Fruit fly (Drosophila melanogaster) whole organism, prepupa: ENCODE results near the gene COX6AL2.
A peak's percentile ranks its signal among the peaks of the same experiment; 100 is the strongest.

Experiments
- Blimp-1 ChIP-seq: fragments of 200-800 bp; sonication (Bioruptor generic); optimal IDR thresholded peaks from 3 replicates; lab custom pipeline; 2017; ENCODE audit warnings: missing biosample characterization, missing genetic modification characterization, mild to moderate bottlenecking, moderate library complexity, missing genetic modification reagents
- CG10631 ChIP-seq: fragments of 200-800 bp; sonication (Bioruptor generic); optimal IDR thresholded peaks from 2 replicates; lab custom pipeline; 2016; ENCODE audit warnings: missing biosample characterization, missing genetic modification characterization
- CG10669 ChIP-seq: fragments of 200-800 bp; sonication (Bioruptor generic); optimal IDR thresholded peaks from 3 replicates; lab custom pipeline; 2018; ENCODE audit warnings: missing biosample characterization, mild to moderate bottlenecking, missing genetic modification characterization, moderate library complexity
- CG11294 ChIP-seq: fragments of 200-800 bp; sonication (Bioruptor generic); IDR thresholded peaks from 2 replicates; pipeline ENCODE4 v1.3.6; 2022; ENCODE audit warnings: missing biosample characterization, missing genetic modification characterization
- CG11762 ChIP-seq: fragments of 200-800 bp; sonication (Bioruptor generic); optimal IDR thresholded peaks from 3 replicates; lab custom pipeline; 2016; ENCODE audit warnings: missing biosample characterization, missing genetic modification characterization; ENCODE audit not compliant: insufficient read depth
- CG11902 ChIP-seq: fragments of 200-800 bp; sonication (Bioruptor generic); optimal IDR thresholded peaks from 3 replicates; lab custom pipeline; 2016; ENCODE audit warnings: missing biosample characterization, missing genetic modification characterization
- CG15336 ChIP-seq: fragments of 200-800 bp; sonication (Bioruptor generic); IDR thresholded peaks from 2 replicates; pipeline ENCODE4 v1.3.6; 2022; ENCODE audit warnings: missing biosample characterization, missing genetic modification characterization
- CG1621 ChIP-seq: fragments of 200-800 bp; sonication (Bioruptor generic); optimal IDR thresholded peaks from 3 replicates; lab custom pipeline; 2018; ENCODE audit warnings: missing biosample characterization, mild to moderate bottlenecking, missing genetic modification characterization
- CG16779 ChIP-seq: fragments of 200-800 bp; sonication (Bioruptor generic); optimal IDR thresholded peaks from 3 replicates; lab custom pipeline; 2017; ENCODE audit warnings: missing biosample characterization, mild to moderate bottlenecking, missing genetic modification characterization
- CG3032 ChIP-seq: fragments of 200-800 bp; optimal IDR thresholded peaks from 2 replicates; lab custom pipeline; 2019; ENCODE audit warnings: missing biosample characterization, mild to moderate bottlenecking, missing genetic modification characterization, moderate library complexity
- CG31627 ChIP-seq: fragments of 200-800 bp; sonication (Bioruptor generic); optimal IDR thresholded peaks from 3 replicates; lab custom pipeline; 2016; ENCODE audit warnings: missing biosample characterization, missing genetic modification characterization
- CG32006 ChIP-seq: fragments of 200-800 bp; sonication (Bioruptor generic); optimal IDR thresholded peaks from 3 replicates; lab custom pipeline; 2017; ENCODE audit warnings: missing biosample characterization, mild to moderate bottlenecking, missing genetic modification characterization
- CG34406 ChIP-seq: fragments of 200-800 bp; sonication (Bioruptor generic); optimal IDR thresholded peaks from 3 replicates; lab custom pipeline; 2016; ENCODE audit warnings: missing biosample characterization, missing genetic modification characterization
- CG3919 ChIP-seq: fragments of 200-800 bp; sonication (Bioruptor generic); optimal IDR thresholded peaks from 3 replicates; lab custom pipeline; 2016; ENCODE audit warnings: missing biosample characterization, missing genetic modification characterization
- CG6276 ChIP-seq: fragments of 200-800 bp; sonication (Bioruptor generic); optimal IDR thresholded peaks from 2 replicates; lab custom pipeline; 2017; ENCODE audit warnings: missing biosample characterization, mild to moderate bottlenecking, missing genetic modification characterization
- CG6792 ChIP-seq: fragments of 200-800 bp; sonication (Bioruptor generic); optimal IDR thresholded peaks from 3 replicates; lab custom pipeline; 2016; ENCODE audit warnings: missing biosample characterization, missing genetic modification characterization
- CG6808 ChIP-seq: fragments of 200-800 bp; sonication (Bioruptor generic); optimal IDR thresholded peaks from 3 replicates; lab custom pipeline; 2017; ENCODE audit warnings: missing biosample characterization, missing genetic modification characterization, mild to moderate bottlenecking, moderate library complexity, missing genetic modification reagents
- CG6854 ChIP-seq: fragments of 200-800 bp; sonication (Bioruptor generic); optimal IDR thresholded peaks from 2 replicates; lab custom pipeline; 2017; ENCODE audit warnings: missing biosample characterization, mild to moderate bottlenecking, missing genetic modification characterization
- CG7368 ChIP-seq: fragments of 200-800 bp; sonication (Bioruptor generic); optimal IDR thresholded peaks from 3 replicates; lab custom pipeline; 2016; ENCODE audit warnings: missing biosample characterization, missing genetic modification characterization
- CG8119 ChIP-seq: fragments of 200-800 bp; sonication (Bioruptor generic); IDR thresholded peaks from 3 replicates; pipeline ENCODE4 v1.3.6; 2022; ENCODE audit warnings: missing biosample characterization, missing genetic modification characterization
- Eip75B ChIP-seq: fragments of 200-800 bp; sonication (Bioruptor generic); optimal IDR thresholded peaks from 3 replicates; lab custom pipeline; 2016; ENCODE audit warnings: missing biosample characterization, missing genetic modification characterization
- Eip93F ChIP-seq: fragments of 200-800 bp; sonication (Bioruptor generic); optimal IDR thresholded peaks from 2 replicates; lab custom pipeline; 2016; ENCODE audit warnings: missing biosample characterization, mild to moderate bottlenecking, missing genetic modification characterization
- Ets21C ChIP-seq: fragments of 200-800 bp; sonication (Bioruptor generic); optimal IDR thresholded peaks from 3 replicates; lab custom pipeline; 2016; ENCODE audit warnings: missing biosample characterization, missing genetic modification characterization
- Hr38 ChIP-seq: sonication (Bioruptor generic); optimal IDR thresholded peaks from 2 replicates; lab custom pipeline; 2016; ENCODE audit warnings: missing biosample characterization, missing genetic modification characterization
- Hr39 ChIP-seq: fragments of 200-800 bp; sonication (Bioruptor generic); optimal IDR thresholded peaks from 2 replicates; lab custom pipeline; 2016; ENCODE audit warnings: missing biosample characterization, missing genetic modification characterization
- Hr4 ChIP-seq: fragments of 200-800 bp; sonication (Bioruptor generic); optimal IDR thresholded peaks from 3 replicates; lab custom pipeline; 2016; ENCODE audit warnings: missing biosample characterization, missing genetic modification characterization
- Lpt ChIP-seq: fragments of 200-800 bp; sonication (Bioruptor generic); optimal IDR thresholded peaks from 3 replicates; lab custom pipeline; 2016; ENCODE audit warnings: missing biosample characterization, missing genetic modification characterization
- Met ChIP-seq: fragments of 200-800 bp; sonication (Bioruptor generic); optimal IDR thresholded peaks from 3 replicates; lab custom pipeline; 2016; ENCODE audit warnings: missing biosample characterization, missing genetic modification characterization
- OdsH ChIP-seq: fragments of 200-800 bp; sonication (Bioruptor generic); optimal IDR thresholded peaks from 3 replicates; lab custom pipeline; 2016; ENCODE audit warnings: missing biosample characterization, missing genetic modification characterization
- Smox ChIP-seq: fragments of 200-800 bp; sonication (Bioruptor generic); optimal IDR thresholded peaks from 3 replicates; lab custom pipeline; 2016; ENCODE audit warnings: missing biosample characterization, missing genetic modification characterization
- Sox102F ChIP-seq: fragments of 200-800 bp; sonication (Bioruptor generic); optimal IDR thresholded peaks from 2 replicates; lab custom pipeline; 2016; ENCODE audit warnings: missing biosample characterization, mild to moderate bottlenecking, missing genetic modification characterization
- Sox14 ChIP-seq: fragments of 200-800 bp; sonication (Bioruptor generic); optimal IDR thresholded peaks from 3 replicates; lab custom pipeline; 2016; ENCODE audit warnings: missing biosample characterization, missing genetic modification characterization
- Sox15 ChIP-seq: fragments of 200-800 bp; sonication (Bioruptor generic); optimal IDR thresholded peaks from 3 replicates; lab custom pipeline; 2016; ENCODE audit warnings: missing biosample characterization, missing genetic modification characterization
- achi ChIP-seq: fragments of 200-800 bp; sonication (Bioruptor generic); optimal IDR thresholded peaks from 3 replicates; lab custom pipeline; 2016; ENCODE audit warnings: missing biosample characterization, missing genetic modification characterization
- acj6 ChIP-seq: fragments of 200-800 bp; sonication (Bioruptor generic); optimal IDR thresholded peaks from 3 replicates; lab custom pipeline; 2016; ENCODE audit warnings: missing biosample characterization, missing genetic modification characterization
- dac ChIP-seq: fragments of 200-800 bp; sonication (Bioruptor generic); optimal IDR thresholded peaks from 2 replicates; lab custom pipeline; 2017; ENCODE audit warnings: missing biosample characterization, mild to moderate bottlenecking, missing genetic modification characterization
- dsx ChIP-seq: fragments of 200-800 bp; optimal IDR thresholded peaks from 3 replicates; lab custom pipeline; 2019; ENCODE audit warnings: missing biosample characterization, mild to moderate bottlenecking, missing genetic modification characterization, moderate library complexity; ENCODE audit not compliant: poor library complexity, severe bottlenecking
- eg ChIP-seq: fragments of 200-800 bp; sonication (Bioruptor generic); IDR thresholded peaks from 3 replicates; pipeline ENCODE4 v1.3.6; 2022; ENCODE audit warnings: missing biosample characterization, missing genetic modification characterization
- esn ChIP-seq: fragments of 200-800 bp; sonication (Bioruptor generic); optimal IDR thresholded peaks from 2 replicates; lab custom pipeline; 2016; ENCODE audit warnings: missing biosample characterization, mild to moderate bottlenecking, missing genetic modification characterization, moderate library complexity
- fd85E ChIP-seq: fragments of 200-800 bp; sonication (Bioruptor generic); optimal IDR thresholded peaks from 3 replicates; lab custom pipeline; 2016; ENCODE audit warnings: missing biosample characterization, missing genetic modification characterization
- fkh ChIP-seq: fragments of 200-800 bp; sonication (Bioruptor generic); optimal IDR thresholded peaks from 3 replicates; lab custom pipeline; 2017; ENCODE audit warnings: missing biosample characterization, mild to moderate bottlenecking, missing genetic modification characterization, moderate library complexity
- lz ChIP-seq: fragments of 200-800 bp; sonication (Bioruptor generic); optimal IDR thresholded peaks from 3 replicates; lab custom pipeline; 2016; ENCODE audit warnings: missing biosample characterization, missing genetic modification characterization
- net ChIP-seq: fragments of 200-800 bp; sonication (Bioruptor generic); optimal IDR thresholded peaks from 3 replicates; lab custom pipeline; 2016; ENCODE audit warnings: missing biosample characterization, missing genetic modification characterization
- pdm3 ChIP-seq: fragments of 200-800 bp; sonication (Bioruptor generic); optimal IDR thresholded peaks from 3 replicates; lab custom pipeline; 2016; ENCODE audit warnings: missing biosample characterization, missing genetic modification characterization
- spab ChIP-seq: fragments of 200-800 bp; sonication (Bioruptor generic); optimal IDR thresholded peaks from 2 replicates; lab custom pipeline; 2017; ENCODE audit warnings: missing biosample characterization, mild to moderate bottlenecking, missing genetic modification characterization, missing genetic modification reagents
- ss ChIP-seq, 2 experiments: fragments of 200-800 bp; sonication (Bioruptor generic); optimal IDR thresholded peaks; 2 replicates in 1 of 2; 3 replicates in 1 of 2; lab custom pipeline; 2017 to 2018; ENCODE audit warnings: mild to moderate bottlenecking in 2 of 2, missing biosample characterization in 2 of 2, missing genetic modification characterization in 2 of 2, moderate library complexity in 1 of 2
- svp ChIP-seq: fragments of 200-800 bp; sonication (Bioruptor generic); peaks from one replicate; lab custom pipeline; 2016; ENCODE audit warnings: missing biosample characterization, missing genetic modification characterization
- topi ChIP-seq: fragments of 200-800 bp; sonication (Bioruptor generic); optimal IDR thresholded peaks from 3 replicates; lab custom pipeline; 2016; ENCODE audit warnings: missing biosample characterization, missing genetic modification characterization

Gene COX6AL2

dm6 chr3L:18870027-18870426 lies 43.9 kb downstream of the COX6AL2 start, which contains the start of gene Blos3 (continued):
- TF ChIP-seq dsx (no peak), lz (GFP tag; lab: Kevin White, UChicago) (peak; percentile 69)

dm6 chr3L:18869035-18869826 lies 44.7 kb downstream of the COX6AL2 start, which contains the start of gene Grx1:
Gene Grx1 (plus strand): TSS chr3L:18869230.
- TF ChIP-seq CG32006 (GFP tag; lab: Kevin White, UChicago): peak; percentile 46
- TF ChIP-seq CG8119 (GFP tag; lab: Robert Waterston, UW): no peak
- TF ChIP-seq acj6: peak; percentile 58
- TF ChIP-seq CG34406 (GFP tag; lab: Kevin White, UChicago): peak; percentile 48
- TF ChIP-seq CG15336 (GFP tag; lab: Robert Waterston, UW): peak; percentile 26; the same call in 1 of the 2 replicates
- peak; percentile 64 for TF ChIP-seq Eip75B (GFP tag; lab: Kevin White, UChicago)
- peak; percentile 69 for TF ChIP-seq CG3919 (GFP tag; lab: Kevin White, UChicago)
- TF ChIP-seq ss (GFP tag; optimal IDR thresholded peaks at IDR 0.05; lab: Kevin White, UChicago): no peak
- peak; percentile 84 for TF ChIP-seq fkh (GFP tag; lab: Kevin White, UChicago)
- no peak for TF ChIP-seq dac (GFP tag; lab: Kevin White, UChicago)
- TF ChIP-seq Lpt (GFP tag; lab: Kevin White, UChicago): peak; percentile 48
- peak; percentile 70 for TF ChIP-seq lz (GFP tag; lab: Kevin White, UChicago)
- TF ChIP-seq CG7368 (GFP tag; lab: Kevin White, UChicago): no peak
- no peak for TF ChIP-seq Eip93F
- peak; percentile 60 for TF ChIP-seq Met (GFP tag; lab: Kevin White, UChicago)
- peak; percentile 76 for TF ChIP-seq pdm3 (GFP tag; lab: Kevin White, UChicago)
- peak; percentile 38 for TF ChIP-seq Ets21C
- TF ChIP-seq OdsH: peak; percentile 64
- TF ChIP-seq CG16779 (tag; lab: Kevin White, UChicago): no peak
- peak; percentile 53 for TF ChIP-seq CG6792
- no peak for TF ChIP-seq CG6808 (GFP tag; lab: Kevin White, UChicago)
- TF ChIP-seq net (GFP tag; lab: Kevin White, UChicago): peak; percentile 58
- peak; percentile 40 for TF ChIP-seq topi (GFP tag; lab: Kevin White, UChicago)
- peak; percentile 34 for TF ChIP-seq CG3032 (tag; lab: Kevin White, UChicago)
- peak; percentile 49; the same call in 2 of the 3 replicates for TF ChIP-seq eg (GFP tag; lab: Robert Waterston, UW)
- TF ChIP-seq CG1621: no peak
- peak; percentile 74 for TF ChIP-seq Smox (GFP tag; lab: Kevin White, UChicago)
- peak; percentile 41 for TF ChIP-seq CG10669
- no peak for TF ChIP-seq fd85E (GFP tag; lab: Kevin White, UChicago)
- TF ChIP-seq Hr38 (GFP tag; lab: Kevin White, UChicago): no peak
- peak; percentile 64 for TF ChIP-seq dsx
- peak; percentile 62 for TF ChIP-seq esn
- TF ChIP-seq CG10631 (GFP tag; lab: Kevin White, UChicago): peak; percentile 50
- no peak for TF ChIP-seq CG6854 (GFP tag; lab: Kevin White, UChicago)
- TF ChIP-seq Sox15 (GFP tag; lab: Kevin White, UChicago): no peak
- peak; percentile 56 for TF ChIP-seq Hr39 (GFP tag; lab: Kevin White, UChicago)
- TF ChIP-seq achi (GFP tag; lab: Kevin White, UChicago): peak; percentile 87
- TF ChIP-seq CG11294 (GFP tag; lab: Robert Waterston, UW): no peak
- no peak for TF ChIP-seq CG6276 (GFP tag; lab: Kevin White, UChicago)
- peak; percentile 47 for TF ChIP-seq Sox14 (GFP tag; lab: Kevin White, UChicago)
- TF ChIP-seq Sox102F (GFP tag; lab: Kevin White, UChicago): peak; percentile 61
- TF ChIP-seq CG31627 (GFP tag; lab: Kevin White, UChicago): peak; percentile 36
- peak; percentile 26 for TF ChIP-seq CG11902
- TF ChIP-seq svp (GFP tag; lab: Kevin White, UChicago): peak; percentile 64
- no peak for TF ChIP-seq CG11762
- TF ChIP-seq Hr4: peak; percentile 63
- TF ChIP-seq Blimp-1 (GFP tag; lab: Kevin White, UChicago): peak; percentile 68
- TF ChIP-seq spab (GFP tag; lab: Kevin White, UChicago): no peak
